Worm (Caenorhabditis elegans): ENCODE results near the gene hxk-3.
A peak's percentile ranks its signal among the peaks of the same experiment; 100 is the strongest.

hxk-3 gene

ce11 chrIV:1549095-1550093, 52.0 kb downstream of the hxk-3 start (continued):
- TF ChIP-seq unc-62 (GFP tag; optimal IDR thresholded peaks at IDR 0.05 in 1 of 2) = no peak
- no peak for TF ChIP-seq unc-62 (tag; optimal IDR thresholded peaks at IDR 0.05)
- TF ChIP-seq egl-43 (GFP tag; IDR thresholded peaks at IDR 0.05) = peak; percentile 50; the same call in 1 of the 2 replicates
- TF ChIP-seq ceh-20 (GFP tag; IDR thresholded peaks at IDR 0.05) = no peak
- TF ChIP-seq dmd-8 (GFP tag; IDR thresholded peaks at IDR 0.05) = no peak
- TF ChIP-seq Y48G9A.11 (GFP tag; IDR thresholded peaks at IDR 0.05) = no peak
- TF ChIP-seq ces-1 (GFP tag; optimal IDR thresholded peaks at IDR 0.05) = no peak
- TF ChIP-seq Y105C5A.15 (GFP tag; IDR thresholded peaks at IDR 0.05) = no peak
- no peak for TF ChIP-seq dve-1 (tag; optimal IDR thresholded peaks at IDR 0.05; ENCODE audit: insufficient read depth)
- TF ChIP-seq lin-29 (GFP tag; IDR thresholded peaks at IDR 0.05) = no peak
- no peak for TF ChIP-seq daf-16 (GFP tag; optimal IDR thresholded peaks at IDR 0.05)
- no peak for TF ChIP-seq daf-16 (tag; optimal IDR thresholded peaks at IDR 0.05)
- no peak for TF ChIP-seq lin-39 (tag; optimal IDR thresholded peaks at IDR 0.05)
- TF ChIP-seq lin-15B (tag; optimal IDR thresholded peaks at IDR 0.05) = no peak
- no peak for TF ChIP-seq ztf-7 (tag; optimal IDR thresholded peaks at IDR 0.05)
- TF ChIP-seq hmg-1.1 (GFP tag; IDR thresholded peaks at IDR 0.05) = no peak
- no peak for TF ChIP-seq lin-38 (GFP tag; IDR thresholded peaks at IDR 0.05)

DNA sequence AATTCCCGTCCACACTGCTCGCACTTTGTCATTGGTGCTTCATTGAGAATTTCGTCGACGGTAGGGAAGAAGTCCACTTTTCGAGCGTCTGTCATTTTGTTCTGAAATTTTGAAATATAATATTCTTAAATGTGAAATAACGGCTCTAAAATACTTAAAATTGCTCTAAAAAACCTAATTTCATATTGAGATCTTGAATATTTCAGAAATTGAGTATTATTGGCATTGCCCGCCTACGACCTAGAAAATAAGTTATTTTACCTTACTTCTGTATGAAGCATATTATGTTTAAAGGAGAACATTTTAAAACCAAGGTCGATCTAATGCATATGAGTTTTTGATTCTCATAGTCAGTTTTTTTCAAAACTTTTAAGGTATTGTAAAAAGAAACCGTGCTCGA, 52.7 kb downstream of the hxk-3 start, which contains the start of gene C34H4.5:
Gene C34H4.5 (minus strand): TSS at position 101 of the 400 bp plus-strand sequence.
- TF ChIP-seq fkh-10 (GFP tag; optimal IDR thresholded peaks at IDR 0.05) (no peak), ceh-82 (tag; optimal IDR thresholded peaks at IDR 0.05) (no peak), nhr-102 (tag; optimal IDR thresholded peaks at IDR 0.05) (no peak), F10B5.3 (tag; optimal IDR thresholded peaks at IDR 0.05) (no peak), dmd-9 (GFP tag; IDR thresholded peaks at IDR 0.05) (no peak), mep-1 (tag; optimal IDR thresholded peaks at IDR 0.05) (no peak), zip-11 (GFP tag; IDR thresholded peaks at IDR 0.05) (no peak), dmd-8 (GFP tag; IDR thresholded peaks at IDR 0.05) (no peak), rbr-2 (tag; optimal IDR thresholded peaks at IDR 0.05) (no peak), mdt-29 (GFP tag; IDR thresholded peaks at IDR 0.05) (no peak), nhr-111 (GFP tag; optimal IDR thresholded peaks at IDR 0.05) (no peak)

DNA sequence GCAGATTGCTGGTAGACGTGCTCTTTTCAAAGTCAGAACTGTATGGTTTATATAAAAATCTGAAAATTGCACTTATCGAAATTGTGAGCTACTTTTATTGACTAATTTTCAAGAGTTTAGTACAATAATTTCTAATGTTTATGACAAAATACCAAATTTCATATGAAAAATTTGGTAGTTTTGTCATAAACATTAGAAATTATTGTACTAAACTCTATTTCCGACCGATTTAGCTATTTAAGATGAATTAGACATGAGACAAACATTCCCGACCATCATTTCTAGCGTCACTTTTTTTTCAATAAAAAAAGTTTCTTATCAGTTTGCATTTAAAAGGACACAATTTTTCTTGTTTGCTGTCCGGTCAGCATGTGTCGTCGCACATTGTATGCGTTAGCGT, 53.2 kb downstream of the hxk-3 start, which contains the start of gene tag-244:
Gene tag-244 (plus strand): TSS at position 301 of the 400 bp plus-strand sequence.
- TF ChIP-seq nhr-102 (tag; optimal IDR thresholded peaks at IDR 0.05) (no peak), nhr-28 (tag; optimal IDR thresholded peaks at IDR 0.05) (peak; percentile 9), R02D3.7 (tag; optimal IDR thresholded peaks at IDR 0.05) (no peak), tag-97 (GFP tag; IDR thresholded peaks at IDR 0.05) (no peak), F37D6.2 (tag; optimal IDR thresholded peaks at IDR 0.05) (no peak), F26F4.8 (GFP tag; conservative IDR thresholded peaks at IDR 0.05) (no peak), mep-1 (tag; optimal IDR thresholded peaks at IDR 0.05) (no peak), nhr-237 (tag; optimal IDR thresholded peaks at IDR 0.05) (no peak), daf-19 (GFP tag; conservative IDR thresholded peaks at IDR 0.05) (no peak), dmd-8 (GFP tag; IDR thresholded peaks at IDR 0.05) (no peak), lin-13 (GFP tag; optimal IDR thresholded peaks at IDR 0.05) (no peak), rbr-2 (tag; optimal IDR thresholded peaks at IDR 0.05) (no peak), pqm-1 (tag; optimal IDR thresholded peaks at IDR 0.05) (peak; percentile 56), php-3 (GFP tag; IDR thresholded peaks at IDR 0.05) (no peak), daf-16 (GFP tag; optimal IDR thresholded peaks at IDR 0.05) (no peak), daf-16 (tag; optimal IDR thresholded peaks at IDR 0.05) (peak; percentile 6), arid-1 (GFP tag; conservative IDR thresholded peaks at IDR 0.05) (no peak), dve-1 (tag; optimal IDR thresholded peaks at IDR 0.05; ENCODE audit: insufficient read depth) (no peak)

Data from whole organism, L4 larva.